Worm (Caenorhabditis elegans): ENCODE data around the gene C34E10.10.

The C34E10.10 gene

ce11 chrIII:5274250-5274649, 46.6 kb upstream of the C34E10.10 start:
- TF ChIP-seq pha-4 (tag; optimal IDR thresholded peaks at IDR 0.05) = no peak
- no peak for TF ChIP-seq bed-3 (GFP tag; optimal IDR thresholded peaks at IDR 0.05)
- no peak for TF ChIP-seq ceh-43 (GFP tag; optimal IDR thresholded peaks at IDR 0.05)
- TF ChIP-seq nhr-2 (tag; optimal IDR thresholded peaks at IDR 0.05) = no peak
- TF ChIP-seq nhr-76 (tag; optimal IDR thresholded peaks at IDR 0.05) = no peak

- TF ChIP-seq ces-1 (GFP tag; optimal IDR thresholded peaks at IDR 0.05) (peak; percentile 3), unc-62 (GFP tag; optimal IDR thresholded peaks at IDR 0.05) (no peak)
These were observed 45.7 kb upstream of the C34E10.10 start, which contains the start of gene ztf-8 for ce11 chrIII:5273396-5273857. ztf-8 (minus strand) TSS chrIII:5273471.

ce11 chrIII:5269814-5270213, 42.1 kb upstream of the C34E10.10 start, which contains the start of gene ZC395.4:
ZC395.4 (plus strand) TSS chrIII:5270114.
- TF ChIP-seq unc-39 (tag; optimal IDR thresholded peaks at IDR 0.05) (no peak), hlh-1 (tag; optimal IDR thresholded peaks at IDR 0.05) (no peak), ces-1 (GFP tag; optimal IDR thresholded peaks at IDR 0.05) (no peak), elt-3 (tag; optimal IDR thresholded peaks at IDR 0.05) (no peak), ztf-11 (tag; optimal IDR thresholded peaks at IDR 0.05) (no peak), pha-4 (tag; optimal IDR thresholded peaks at IDR 0.05) (no peak), unc-62 (GFP tag; optimal IDR thresholded peaks at IDR 0.05) (no peak), elt-1 (tag; optimal IDR thresholded peaks at IDR 0.05; ENCODE audit: borderline replicate concordance, insufficient read depth) (no peak), tbx-8 (GFP tag; optimal IDR thresholded peaks at IDR 0.05) (no peak), nhr-28 (tag; optimal IDR thresholded peaks at IDR 0.05) (no peak), mls-2 (tag; optimal IDR thresholded peaks at IDR 0.05) (no peak)

- TF ChIP-seq ceh-83 (GFP tag; optimal IDR thresholded peaks at IDR 0.05) (no peak), ham-2 (GFP tag; optimal IDR thresholded peaks at IDR 0.05) (no peak), lsy-2 (tag; optimal IDR thresholded peaks at IDR 0.05) (no peak), M03D4.4 (tag; optimal IDR thresholded peaks at IDR 0.05) (no peak), sem-2 (GFP tag; optimal IDR thresholded peaks at IDR 0.05) (no peak), nhr-237 (tag; optimal IDR thresholded peaks at IDR 0.05) (no peak), mab-5 (tag; optimal IDR thresholded peaks at IDR 0.05) (no peak), hlh-1 (tag; optimal IDR thresholded peaks at IDR 0.05) (no peak)
These were observed 40.8 kb upstream of the C34E10.10 start for ce11 chrIII:5268486-5268885.

- TF ChIP-seq nhr-12 (tag; optimal IDR thresholded peaks at IDR 0.05) (no peak), unc-120 (tag; optimal IDR thresholded peaks at IDR 0.05; ENCODE audit: poor library complexity, severe bottlenecking) (no peak), zip-8 (tag; optimal IDR thresholded peaks at IDR 0.05) (peak; percentile 11), blmp-1 (tag; optimal IDR thresholded peaks at IDR 0.05) (no peak), cnd-1 (tag; optimal IDR thresholded peaks at IDR 0.05) (no peak)
These were observed 39.7 kb upstream of the C34E10.10 start, which contains the start of gene ZC395.5 for ce11 chrIII:5267217-5267906. ZC395.5 (plus strand) TSS chrIII:5267848.

- TF ChIP-seq ceh-39 (tag; optimal IDR thresholded peaks at IDR 0.05) (no peak), ceh-43 (GFP tag; optimal IDR thresholded peaks at IDR 0.05) (no peak), unc-39 (tag; optimal IDR thresholded peaks at IDR 0.05) (no peak), elt-1 (tag; optimal IDR thresholded peaks at IDR 0.05; ENCODE audit: borderline replicate concordance, insufficient read depth) (no peak), bed-3 (GFP tag; optimal IDR thresholded peaks at IDR 0.05) (no peak), nhr-12 (tag; optimal IDR thresholded peaks at IDR 0.05) (no peak), lin-13 (tag; optimal IDR thresholded peaks at IDR 0.05) (no peak), elt-3 (tag; optimal IDR thresholded peaks at IDR 0.05) (no peak), lsy-2 (tag; optimal IDR thresholded peaks at IDR 0.05) (no peak), ceh-83 (GFP tag; optimal IDR thresholded peaks at IDR 0.05) (no peak), nhr-2 (tag; optimal IDR thresholded peaks at IDR 0.05) (no peak), nhr-28 (tag; optimal IDR thresholded peaks at IDR 0.05) (no peak), snpc-4 (tag; optimal IDR thresholded peaks at IDR 0.05) (no peak), ces-1 (GFP tag; optimal IDR thresholded peaks at IDR 0.05) (no peak)
These were observed 37.1 kb upstream of the C34E10.10 start, which contains the start of gene gro-1 for ce11 chrIII:5264813-5265212. gro-1 (plus strand) TSS chrIII:5265113.

Data from whole organism, mixed stage, embryonic.